Worm (Caenorhabditis elegans) whole organism, L3 larva: Measurements from ENCODE around the gene C24A3.4.

Experiments used
- R02D3.7 ChIP-seq: fragments of 150-350 bp; optimal IDR thresholded peaks from 2 replicates; lab custom pipeline; 2014; ENCODE audit warnings: missing biosample characterization, missing genetic modification characterization
- ZK546.5 ChIP-seq: sonication (generic microtip); optimal IDR thresholded peaks from 2 replicates; lab custom pipeline; 2017; ENCODE audit warnings: missing biosample characterization, missing genetic modification characterization
- aly-2 ChIP-seq: fragments of 150-350 bp; optimal IDR thresholded peaks from 2 replicates; lab custom pipeline; 2014; ENCODE audit warnings: missing biosample characterization, missing genetic modification characterization
- ceh-16 ChIP-seq: sonication (generic microtip); optimal IDR thresholded peaks from 2 replicates; lab custom pipeline; 2017; ENCODE audit warnings: missing biosample characterization, missing genetic modification characterization
- ceh-28 ChIP-seq: fragments of 150-350 bp; optimal IDR thresholded peaks from 2 replicates; lab custom pipeline; 2014; ENCODE audit warnings: missing biosample characterization, missing genetic modification reagents, missing genetic modification characterization
- ceh-9 ChIP-seq: sonication (generic microtip); optimal IDR thresholded peaks from 2 replicates; lab custom pipeline; 2018; ENCODE audit warnings: missing biosample characterization, missing genetic modification characterization
- egl-27 ChIP-seq: sonication (generic microtip); optimal IDR thresholded peaks from 4 replicates; lab custom pipeline; 2017; ENCODE audit warnings: missing biosample characterization, missing genetic modification reagents, missing genetic modification characterization
- egl-5 ChIP-seq: fragments of 150-350 bp; optimal IDR thresholded peaks from 2 replicates; lab custom pipeline; 2017; ENCODE audit warnings: missing biosample characterization, missing genetic modification reagents, missing genetic modification characterization, inconsistent platforms
- elt-2 ChIP-seq: sonication (generic microtip); optimal IDR thresholded peaks from 2 replicates; lab custom pipeline; 2016; ENCODE audit warnings: missing genetic modification reagents, mild to moderate bottlenecking, missing genetic modification characterization, missing compliant biosample characterization
- elt-3 ChIP-seq, 3 experiments: fragments of 150-350 bp in 1 of 3; sonication (generic microtip) in 2 of 3; optimal IDR thresholded peaks; 2 replicates in 2 of 3; 4 replicates in 1 of 3; lab custom pipeline; 2014 to 2017; ENCODE audit warnings: missing biosample characterization in 3 of 3, missing genetic modification characterization in 3 of 3
- eor-1 ChIP-seq, 2 experiments: fragments of 150-350 bp; optimal IDR thresholded peaks; 2 replicates each; lab custom pipeline; 2014 to 2018; ENCODE audit warnings: missing biosample characterization in 2 of 2, missing genetic modification characterization in 2 of 2
- fkh-10 ChIP-seq: sonication (generic microtip); optimal IDR thresholded peaks from 2 replicates; lab custom pipeline; 2017; ENCODE audit warnings: missing biosample characterization, missing genetic modification reagents, missing genetic modification characterization
- fos-1 ChIP-seq: fragments of 150-350 bp; optimal IDR thresholded peaks from 2 replicates; lab custom pipeline; 2014; ENCODE audit warnings: missing biosample characterization, missing genetic modification characterization
- jun-1 ChIP-seq: fragments of 150-350 bp; optimal IDR thresholded peaks from 2 replicates; lab custom pipeline; 2014; ENCODE audit warnings: missing biosample characterization, missing genetic modification reagents, missing genetic modification characterization
- lin-15B ChIP-seq: fragments of 150-350 bp; optimal IDR thresholded peaks from 2 replicates; lab custom pipeline; 2014; ENCODE audit warnings: missing biosample characterization, missing genetic modification characterization
- lin-39 ChIP-seq: fragments of 150-350 bp; optimal IDR thresholded peaks from 2 replicates; lab custom pipeline; 2018; ENCODE audit warnings: missing biosample characterization, missing genetic modification reagents, missing genetic modification characterization
- nfya-1 ChIP-seq: sonication (generic microtip); optimal IDR thresholded peaks from 2 replicates; lab custom pipeline; 2017; ENCODE audit warnings: missing genetic modification characterization, mild to moderate bottlenecking, missing compliant biosample characterization, antibody characterized with exemption, moderate library complexity; ENCODE audit not compliant: insufficient read depth
- nhr-11 ChIP-seq: fragments of 150-350 bp; optimal IDR thresholded peaks from 2 replicates; lab custom pipeline; 2014; ENCODE audit warnings: missing biosample characterization, missing genetic modification characterization
- nhr-23 ChIP-seq: fragments of 150-350 bp; optimal IDR thresholded peaks from 2 replicates; lab custom pipeline; 2014; ENCODE audit warnings: missing biosample characterization, missing genetic modification reagents, missing genetic modification characterization
- nhr-25 ChIP-seq: sonication (generic microtip); optimal IDR thresholded peaks from 2 replicates; lab custom pipeline; 2017; ENCODE audit warnings: missing biosample characterization, missing genetic modification characterization
- nhr-28 ChIP-seq: fragments of 150-350 bp; optimal IDR thresholded peaks from 2 replicates; lab custom pipeline; 2014; ENCODE audit warnings: missing biosample characterization, missing genetic modification characterization
- nhr-43 ChIP-seq: sonication (generic microtip); optimal IDR thresholded peaks from 2 replicates; lab custom pipeline; 2016; ENCODE audit warnings: mild to moderate bottlenecking, missing genetic modification characterization, missing compliant biosample characterization; ENCODE audit not compliant: poor library complexity, severe bottlenecking
- nhr-67 ChIP-seq: fragments of 150-350 bp; optimal IDR thresholded peaks from 2 replicates; lab custom pipeline; 2014; ENCODE audit warnings: missing biosample characterization, missing genetic modification characterization
- nhr-76 ChIP-seq: fragments of 150-350 bp; sonication (generic microtip); optimal IDR thresholded peaks from 5 replicates; lab custom pipeline; 2014; ENCODE audit warnings: missing biosample characterization, missing genetic modification characterization
- nhr-77 ChIP-seq: fragments of 150-350 bp; optimal IDR thresholded peaks from 2 replicates; lab custom pipeline; 2014; ENCODE audit warnings: missing biosample characterization, missing genetic modification characterization
- pha-4 ChIP-seq: fragments of 150-350 bp; optimal IDR thresholded peaks from 2 replicates; lab custom pipeline; 2014; ENCODE audit warnings: missing biosample characterization, missing genetic modification reagents, missing genetic modification characterization
- pqm-1 ChIP-seq: fragments of 150-350 bp; optimal IDR thresholded peaks from 2 replicates; lab custom pipeline; 2017; ENCODE audit warnings: missing biosample characterization, missing genetic modification characterization, inconsistent platforms
- skn-1 ChIP-seq: fragments of 150-350 bp; optimal IDR thresholded peaks from 2 replicates; lab custom pipeline; 2014; ENCODE audit warnings: missing biosample characterization, missing genetic modification characterization
- tbx-2 ChIP-seq: sonication (generic microtip); optimal IDR thresholded peaks from 2 replicates; lab custom pipeline; 2016; ENCODE audit warnings: mild to moderate bottlenecking, missing genetic modification characterization, missing compliant biosample characterization
- unc-39 ChIP-seq: sonication (generic microtip); optimal IDR thresholded peaks from 4 replicates; lab custom pipeline; 2017; ENCODE audit warnings: missing biosample characterization, missing genetic modification characterization
- unc-62 ChIP-seq: fragments of 150-350 bp; sonication (generic microtip); optimal IDR thresholded peaks from 4 replicates; lab custom pipeline; 2014; ENCODE audit warnings: missing biosample characterization, missing genetic modification reagents, missing genetic modification characterization
- zag-1 ChIP-seq: fragments of 150-350 bp; optimal IDR thresholded peaks from 2 replicates; lab custom pipeline; 2014; ENCODE audit warnings: missing biosample characterization, missing genetic modification characterization
- ztf-4 ChIP-seq: fragments of 150-350 bp; optimal IDR thresholded peaks from 2 replicates; lab custom pipeline; 2014; ENCODE audit warnings: missing biosample characterization, missing genetic modification characterization

C24A3.4 gene

ce11 chrX:8995527-8995946, 3.3 kb downstream of the C24A3.4 start (continued):
- TF ChIP-seq aly-2 (no peak), zag-1 (tag; lab: Kevin White, UChicago) (no peak), egl-27 (tag; lab: Kevin White, UChicago) (no peak), nhr-43 (tag; lab: Kevin White, UChicago) (no peak), tbx-2 (peak; percentile 34), pha-4 (tag; lab: Kevin White, UChicago) (no peak), elt-2 (tag; lab: Kevin White, UChicago) (no peak), nhr-23 (tag; lab: Kevin White, UChicago) (no peak), nhr-28 (no peak), pqm-1 (tag; lab: Kevin White, UChicago) (no peak), skn-1 (tag; lab: Kevin White, UChicago) (no peak), unc-62 (GFP tag; lab: Kevin White, UChicago) (no peak), eor-1 (tag; optimal IDR thresholded peaks at IDR 0.05; lab: Kevin White, UChicago) (no peak), ceh-28 (tag; lab: Kevin White, UChicago) (peak; percentile 4), egl-5 (tag; lab: Kevin White, UChicago) (no peak), nhr-11 (tag; lab: Kevin White, UChicago) (no peak), nhr-76 (tag; lab: Kevin White, UChicago) (no peak)
- TF ChIP-seq, all 47 proteins: peak for 9

- TF ChIP-seq lin-15B (tag; lab: Kevin White, UChicago) (no peak), tbx-2 (no peak), elt-3 (tag; optimal IDR thresholded peaks at IDR 0.05; lab: Kevin White, UChicago) (no peak), pha-4 (tag; lab: Kevin White, UChicago) (peak; percentile 27), pqm-1 (tag; lab: Kevin White, UChicago) (no peak), lin-39 (tag; lab: Kevin White, UChicago) (no peak), jun-1 (tag; lab: Kevin White, UChicago) (no peak), fkh-10 (GFP tag; lab: Kevin White, UChicago) (peak; percentile 89), skn-1 (tag; lab: Kevin White, UChicago) (no peak)
Measured at ce11 chrX:8996496-8997116, 4.4 kb downstream of the C24A3.4 start.

- TF ChIP-seq pha-4 (tag; lab: Kevin White, UChicago) (peak; percentile 5), nhr-67 (tag; lab: Kevin White, UChicago) (no peak), unc-62 (GFP tag; lab: Kevin White, UChicago) (no peak), nhr-76 (tag; lab: Kevin White, UChicago) (no peak), elt-3 (tag; optimal IDR thresholded peaks at IDR 0.05; lab: Kevin White, UChicago) (no peak), ceh-9 (tag; lab: Kevin White, UChicago) (no peak), fos-1 (no peak), pqm-1 (tag; lab: Kevin White, UChicago) (no peak), ceh-16 (no peak), ZK546.5 (no peak), jun-1 (tag; lab: Kevin White, UChicago) (no peak), nfya-1 (peak; percentile 19), egl-5 (tag; lab: Kevin White, UChicago) (peak; percentile 27), nhr-25 (no peak)
Measured at ce11 chrX:8997450-8998075, 5.4 kb downstream of the C24A3.4 start, which contains the start of gene C24A3.2. TSS of gene C24A3.2 (plus strand) at chrX:8997500.

- TF ChIP-seq nhr-77 (tag; lab: Kevin White, UChicago), result no peak
- TF ChIP-seq fos-1, result no peak
- TF ChIP-seq R02D3.7 (tag; lab: Kevin White, UChicago), result no peak
- TF ChIP-seq unc-39 (tag; lab: Kevin White, UChicago), result no peak
- no peak for TF ChIP-seq ztf-4 (tag; lab: Kevin White, UChicago)
- TF ChIP-seq nhr-67 (tag; lab: Kevin White, UChicago), result no peak
Measured at ce11 chrX:8998809-8999208, 6.6 kb downstream of the C24A3.4 start, which contains the start of gene C24A3.1. TSS of gene C24A3.1 (plus strand) at chrX:8999071.
